Worm (Caenorhabditis elegans): Measurements from ENCODE around the gene F53A2.9.

F53A2.9 gene

ce11 chrIII:13381684-13382083 lies 22.5 kb upstream of the F53A2.9 start:
- TF ChIP-seq ces-1 (GFP tag; optimal IDR thresholded peaks at IDR 0.05) (peak; percentile 25), hlh-1 (tag; optimal IDR thresholded peaks at IDR 0.05) (no peak), blmp-1 (tag; optimal IDR thresholded peaks at IDR 0.05) (peak; percentile 78)

- TF ChIP-seq nhr-12 (tag; optimal IDR thresholded peaks at IDR 0.05) (no peak), ceh-43 (GFP tag; optimal IDR thresholded peaks at IDR 0.05) (no peak), ces-1 (GFP tag; optimal IDR thresholded peaks at IDR 0.05) (no peak), hlh-1 (tag; optimal IDR thresholded peaks at IDR 0.05) (no peak), snpc-4 (tag; optimal IDR thresholded peaks at IDR 0.05) (no peak), ztf-11 (tag; optimal IDR thresholded peaks at IDR 0.05) (no peak), sptf-1 (tag; optimal IDR thresholded peaks at IDR 0.05) (no peak), blmp-1 (tag; optimal IDR thresholded peaks at IDR 0.05) (no peak), bed-3 (GFP tag; optimal IDR thresholded peaks at IDR 0.05) (no peak), elt-3 (tag; optimal IDR thresholded peaks at IDR 0.05) (no peak), elt-1 (tag; optimal IDR thresholded peaks at IDR 0.05; ENCODE audit: borderline replicate concordance, insufficient read depth) (no peak)
These were observed 21.7 kb upstream of the F53A2.9 start for ce11 chrIII:13380881-13381280.

- TF ChIP-seq zip-8 (tag; optimal IDR thresholded peaks at IDR 0.05) (no peak), elt-1 (tag; optimal IDR thresholded peaks at IDR 0.05; ENCODE audit: borderline replicate concordance, insufficient read depth) (no peak), ham-2 (GFP tag; optimal IDR thresholded peaks at IDR 0.05) (no peak), sptf-1 (tag; optimal IDR thresholded peaks at IDR 0.05) (no peak)
These were observed 21.0 kb upstream of the F53A2.9 start, which contains the start of gene T03F6.6 for ce11 chrIII:13380196-13380595. T03F6.6 (minus strand) TSS chrIII:13380296.

- TF ChIP-seq cnd-1 (tag; optimal IDR thresholded peaks at IDR 0.05) (no peak), tbx-8 (GFP tag; optimal IDR thresholded peaks at IDR 0.05) (no peak), mab-5 (tag; optimal IDR thresholded peaks at IDR 0.05) (no peak), blmp-1 (tag; optimal IDR thresholded peaks at IDR 0.05) (no peak), ceh-39 (tag; optimal IDR thresholded peaks at IDR 0.05) (no peak), lsy-2 (tag; optimal IDR thresholded peaks at IDR 0.05) (no peak)
These were observed 19.1 kb upstream of the F53A2.9 start, which contains the start of gene T03F6.10 for ce11 chrIII:13378242-13378641. T03F6.10 (minus strand) TSS chrIII:13378342.

- no peak for TF ChIP-seq elt-3 (tag; optimal IDR thresholded peaks at IDR 0.05)
- TF ChIP-seq ces-1 (GFP tag; optimal IDR thresholded peaks at IDR 0.05), result no peak
- no peak for TF ChIP-seq snpc-4 (tag; optimal IDR thresholded peaks at IDR 0.05)
- no peak for TF ChIP-seq nhr-2 (tag; optimal IDR thresholded peaks at IDR 0.05)
- TF ChIP-seq lsy-2 (tag; optimal IDR thresholded peaks at IDR 0.05), result no peak
- TF ChIP-seq ceh-39 (tag; optimal IDR thresholded peaks at IDR 0.05), result no peak
- no peak for TF ChIP-seq pha-4 (tag; optimal IDR thresholded peaks at IDR 0.05)
These were observed 18.1 kb upstream of the F53A2.9 start for ce11 chrIII:13377249-13377648.

- TF ChIP-seq zip-8 (tag; optimal IDR thresholded peaks at IDR 0.05) (no peak), ces-1 (GFP tag; optimal IDR thresholded peaks at IDR 0.05) (peak; percentile 87), pha-4 (tag; optimal IDR thresholded peaks at IDR 0.05) (no peak), sptf-1 (tag; optimal IDR thresholded peaks at IDR 0.05) (no peak)
These were observed 17.2 kb upstream of the F53A2.9 start, which contains the start of gene lis-1 for ce11 chrIII:13376304-13376760. lis-1 (minus strand) TSS chrIII:13376710.

- TF ChIP-seq sptf-1 (tag; optimal IDR thresholded peaks at IDR 0.05), result no peak
- no peak for TF ChIP-seq ceh-83 (GFP tag; optimal IDR thresholded peaks at IDR 0.05)
- TF ChIP-seq elt-1 (tag; optimal IDR thresholded peaks at IDR 0.05; ENCODE audit: borderline replicate concordance, insufficient read depth), result no peak
- TF ChIP-seq nhr-76 (tag; optimal IDR thresholded peaks at IDR 0.05), result no peak
- TF ChIP-seq flh-1 (GFP tag; optimal IDR thresholded peaks at IDR 0.05), result no peak
- TF ChIP-seq nhr-28 (tag; optimal IDR thresholded peaks at IDR 0.05), result no peak
- TF ChIP-seq unc-39 (tag; optimal IDR thresholded peaks at IDR 0.05), result no peak
- TF ChIP-seq ces-1 (GFP tag; optimal IDR thresholded peaks at IDR 0.05), result no peak
- no peak for TF ChIP-seq lsy-2 (tag; optimal IDR thresholded peaks at IDR 0.05)
- TF ChIP-seq blmp-1 (tag; optimal IDR thresholded peaks at IDR 0.05), result no peak
- TF ChIP-seq drap-1 (GFP tag; optimal IDR thresholded peaks at IDR 0.05), result no peak
- TF ChIP-seq elt-3 (tag; optimal IDR thresholded peaks at IDR 0.05), result no peak
- TF ChIP-seq zip-8 (tag; optimal IDR thresholded peaks at IDR 0.05), result no peak
- no peak for TF ChIP-seq M03D4.4 (tag; optimal IDR thresholded peaks at IDR 0.05)
- TF ChIP-seq ceh-39 (tag; optimal IDR thresholded peaks at IDR 0.05), result no peak
- no peak for TF ChIP-seq ceh-43 (GFP tag; optimal IDR thresholded peaks at IDR 0.05)
These were observed 11.8 kb upstream of the F53A2.9 start, which contains the start of gene T03F6.9 for ce11 chrIII:13370980-13371379. T03F6.9 (minus strand) TSS chrIII:13371080.
